Fruit fly (Drosophila melanogaster) whole organism, embryonic: ENCODE data around the gene WRNexo.

Experiments used
- Abd-B ChIP-seq: fragments of 200-800 bp; sonication (Bioruptor generic); optimal IDR thresholded peaks from 2 replicates; lab custom pipeline; 2018; ENCODE audit warnings: missing biosample characterization, mild to moderate bottlenecking, missing genetic modification characterization, moderate library complexity
- Asciz ChIP-seq: fragments of 200-800 bp; sonication (Bioruptor generic); optimal IDR thresholded peaks from 2 replicates; lab custom pipeline; 2017; ENCODE audit warnings: missing biosample characterization, mild to moderate bottlenecking, missing genetic modification characterization, missing genetic modification reagents
- Atf6 ChIP-seq: fragments of 200-800 bp; sonication (Bioruptor generic); IDR thresholded peaks from 2 replicates; pipeline ENCODE4 v1.3.6; 2022; ENCODE audit warnings: missing biosample characterization, missing genetic modification characterization
- CG10431 ChIP-seq: fragments of 200-800 bp; sonication (Bioruptor generic); optimal IDR thresholded peaks from 3 replicates; lab custom pipeline; 2018; ENCODE audit warnings: missing biosample characterization, mild to moderate bottlenecking, missing genetic modification characterization
- CG11093 ChIP-seq: fragments of 200-800 bp; sonication (Bioruptor generic); IDR thresholded peaks from 3 replicates; pipeline ENCODE4 v1.3.6; 2022; ENCODE audit warnings: missing biosample characterization, missing genetic modification characterization
- CG12744 ChIP-seq: fragments of 200-800 bp; sonication (Bioruptor generic); optimal IDR thresholded peaks from 2 replicates; lab custom pipeline; 2016; ENCODE audit warnings: missing biosample characterization, missing genetic modification characterization
- CG13424 ChIP-seq: fragments of 200-800 bp; sonication (Bioruptor generic); optimal IDR thresholded peaks from 2 replicates; lab custom pipeline; 2019; ENCODE audit warnings: missing biosample characterization, mild to moderate bottlenecking, missing genetic modification characterization, moderate library complexity
- CG14860 ChIP-seq: fragments of 200-800 bp; sonication (Bioruptor generic); IDR thresholded peaks from 3 replicates; pipeline ENCODE4 v1.3.6; 2022; ENCODE audit warnings: missing biosample characterization, missing genetic modification characterization; ENCODE audit not compliant: partially characterized antibody
- CG15073 ChIP-seq: fragments of 200-800 bp; sonication (Bioruptor generic); optimal IDR thresholded peaks from 2 replicates; lab custom pipeline; 2016; ENCODE audit warnings: missing biosample characterization, missing genetic modification characterization
- CG1529 ChIP-seq: fragments of 200-800 bp; sonication (Bioruptor generic); optimal IDR thresholded peaks from 3 replicates; lab custom pipeline; 2018; ENCODE audit warnings: missing biosample characterization, missing genetic modification characterization
- CG16813 ChIP-seq: fragments of 200-800 bp; sonication (Bioruptor generic); IDR thresholded peaks from 3 replicates; pipeline ENCODE4 v1.3.6; 2022; ENCODE audit warnings: missing biosample characterization, missing genetic modification characterization; ENCODE audit not compliant: partially characterized antibody
- CG17385 ChIP-seq: fragments of 200-800 bp; sonication (Bioruptor generic); optimal IDR thresholded peaks from 3 replicates; lab custom pipeline; 2018; ENCODE audit warnings: missing biosample characterization, mild to moderate bottlenecking, missing genetic modification characterization
- CG18262 ChIP-seq: fragments of 200-800 bp; optimal IDR thresholded peaks from 3 replicates; lab custom pipeline; 2019; ENCODE audit warnings: missing biosample characterization, mild to moderate bottlenecking, missing genetic modification characterization, moderate library complexity
- CG30020 ChIP-seq: fragments of 200-800 bp; optimal IDR thresholded peaks from 2 replicates; lab custom pipeline; 2019; ENCODE audit warnings: missing biosample characterization, mild to moderate bottlenecking, missing genetic modification characterization, moderate library complexity
- CG34422 ChIP-seq: fragments of 200-800 bp; sonication (Bioruptor generic); IDR thresholded peaks from 3 replicates; pipeline ENCODE4 v1.3.6; 2022; ENCODE audit warnings: missing biosample characterization, missing genetic modification characterization
- CG3995 ChIP-seq: fragments of 200-800 bp; sonication (Bioruptor generic); optimal IDR thresholded peaks from 3 replicates; lab custom pipeline; 2016; ENCODE audit warnings: missing biosample characterization, missing genetic modification characterization
- CG7928 ChIP-seq: fragments of 200-800 bp; sonication (Bioruptor generic); optimal IDR thresholded peaks from 2 replicates; lab custom pipeline; 2017; ENCODE audit warnings: missing biosample characterization, mild to moderate bottlenecking, missing genetic modification characterization
- CG8478 ChIP-seq: fragments of >200 bp; optimal IDR thresholded peaks from 2 replicates; lab custom pipeline; 2018
- D ChIP-seq, 2 experiments: fragments of 200-800 bp in 1 of 2; fragments of >200 bp in 1 of 2; sonication (Bioruptor generic) in 1 of 2; optimal IDR thresholded peaks; 2 replicates in 1 of 2; 3 replicates in 1 of 2; lab custom pipeline; 2017; ENCODE audit warnings: mild to moderate bottlenecking in 1 of 2, missing biosample characterization in 1 of 2, missing genetic modification characterization in 1 of 2, missing genetic modification reagents in 1 of 2
- Doc3 ChIP-seq: fragments of 200-800 bp; sonication (Bioruptor generic); IDR thresholded peaks from 3 replicates; pipeline ENCODE4 v1.3.6; 2022; ENCODE audit warnings: missing biosample characterization, missing genetic modification characterization; ENCODE audit not compliant: partially characterized antibody
- E2f1 ChIP-seq: fragments of 200-800 bp; sonication (Bioruptor generic); IDR thresholded peaks from 2 replicates; pipeline ENCODE4 v1.3.6; 2022; ENCODE audit warnings: missing biosample characterization, missing genetic modification characterization
- Hr3 ChIP-seq: fragments of 200-800 bp; sonication (Bioruptor generic); optimal IDR thresholded peaks from 3 replicates; lab custom pipeline; 2016; ENCODE audit warnings: missing biosample characterization, missing genetic modification characterization
- Pdp1 ChIP-seq, 2 experiments: fragments of 200-800 bp; sonication (Bioruptor generic); optimal IDR thresholded peaks; 3 replicates each; lab custom pipeline; 2016; ENCODE audit warnings: missing biosample characterization in 2 of 2, missing genetic modification characterization in 2 of 2, mild to moderate bottlenecking in 1 of 2, moderate library complexity in 1 of 2
- Xbp1 ChIP-seq: fragments of 200-800 bp; sonication (Bioruptor generic); optimal IDR thresholded peaks from 3 replicates; lab custom pipeline; 2016; ENCODE audit warnings: missing biosample characterization, mild to moderate bottlenecking, missing genetic modification characterization
- amos ChIP-seq: fragments of 200-800 bp; sonication (Bioruptor generic); IDR thresholded peaks from 2 replicates; pipeline ENCODE4 v1.3.6; 2022; ENCODE audit warnings: missing biosample characterization, missing genetic modification characterization; ENCODE audit not compliant: partially characterized antibody
- caup ChIP-seq: fragments of 200-800 bp; sonication (Bioruptor generic); optimal IDR thresholded peaks from 3 replicates; lab custom pipeline; 2017; ENCODE audit warnings: missing biosample characterization, mild to moderate bottlenecking, missing genetic modification characterization, moderate library complexity; ENCODE audit not compliant: severe bottlenecking
- chif ChIP-seq, 2 experiments: fragments of 200-800 bp; sonication (Bioruptor generic); optimal IDR thresholded peaks; 3 replicates each; lab custom pipeline; 2016; ENCODE audit warnings: missing biosample characterization in 2 of 2, missing genetic modification characterization in 2 of 2
- dmrt11E ChIP-seq: fragments of 200-800 bp; sonication (Bioruptor generic); optimal IDR thresholded peaks from 3 replicates; lab custom pipeline; 2018; ENCODE audit warnings: missing biosample characterization, mild to moderate bottlenecking, missing genetic modification characterization, moderate library complexity
- exex ChIP-seq: fragments of 200-800 bp; sonication (Bioruptor generic); optimal IDR thresholded peaks from 4 replicates; lab custom pipeline; 2018; ENCODE audit warnings: missing biosample characterization, mild to moderate bottlenecking, missing genetic modification characterization, moderate library complexity
- grn ChIP-seq: fragments of 200-800 bp; sonication (Bioruptor generic); optimal IDR thresholded peaks from 3 replicates; lab custom pipeline; 2017; ENCODE audit warnings: missing biosample characterization, missing genetic modification characterization
- gsb-n ChIP-seq: fragments of 200-800 bp; sonication (Bioruptor generic); optimal IDR thresholded peaks from 3 replicates; lab custom pipeline; 2018; ENCODE audit warnings: missing biosample characterization, mild to moderate bottlenecking, missing genetic modification characterization
- hb ChIP-seq: fragments of 200-800 bp; sonication (Bioruptor generic); IDR thresholded peaks from 3 replicates; pipeline ENCODE4 v1.3.6; 2022; ENCODE audit warnings: missing biosample characterization, missing genetic modification characterization; ENCODE audit not compliant: partially characterized antibody
- jumu ChIP-seq: fragments of 200-800 bp; sonication (Bioruptor generic); optimal IDR thresholded peaks from 3 replicates; lab custom pipeline; 2016; ENCODE audit warnings: missing biosample characterization, missing genetic modification characterization
- lab ChIP-seq: fragments of 200-800 bp; sonication (Bioruptor generic); optimal IDR thresholded peaks from 3 replicates; lab custom pipeline; 2017; ENCODE audit warnings: missing biosample characterization, missing genetic modification characterization, mild to moderate bottlenecking, moderate library complexity, missing genetic modification reagents
- mld ChIP-seq: fragments of 200-800 bp; sonication (Bioruptor generic); IDR thresholded peaks from 3 replicates; pipeline ENCODE4 v1.3.6; 2022; ENCODE audit warnings: missing biosample characterization, missing genetic modification characterization; ENCODE audit not compliant: partially characterized antibody
- nerfin-1 ChIP-seq: fragments of 200-800 bp; sonication (Bioruptor generic); optimal IDR thresholded peaks from 3 replicates; lab custom pipeline; 2019; ENCODE audit warnings: missing biosample characterization, mild to moderate bottlenecking, missing genetic modification characterization, moderate library complexity
- p53 ChIP-seq: fragments of 200-800 bp; sonication (Bioruptor generic); optimal IDR thresholded peaks from 2 replicates; lab custom pipeline; 2016; ENCODE audit warnings: missing biosample characterization, missing genetic modification characterization
- prd ChIP-seq, 3 experiments: fragments of >200 bp in 2 of 3; fragments of 200-800 bp in 1 of 3; sonication (Bioruptor generic) in 1 of 3; optimal IDR thresholded peaks in 2 of 3; IDR thresholded peaks in 1 of 3; 2 replicates in 2 of 3; 3 replicates in 1 of 3; pipeline versions ENCODE4 v1.3.6 to Lab custom; 2017 to 2022; ENCODE audit warnings: missing biosample characterization in 1 of 3, missing genetic modification characterization in 1 of 3
- scrt ChIP-seq: fragments of 200-800 bp; sonication (Bioruptor generic); optimal IDR thresholded peaks from 2 replicates; lab custom pipeline; 2018; ENCODE audit warnings: missing biosample characterization, mild to moderate bottlenecking, missing genetic modification characterization, moderate library complexity
- sens-2 ChIP-seq: fragments of 200-800 bp; sonication (Bioruptor generic); IDR thresholded peaks from 2 replicates; pipeline ENCODE4 v1.3.6; 2022; ENCODE audit warnings: missing biosample characterization, missing genetic modification characterization
- sna ChIP-seq: fragments of 200-800 bp; sonication (Bioruptor generic); IDR thresholded peaks from 2 replicates; pipeline ENCODE4 v1.3.6; 2022; ENCODE audit warnings: missing biosample characterization, missing genetic modification characterization; ENCODE audit not compliant: partially characterized antibody
- trem ChIP-seq: fragments of 200-800 bp; optimal IDR thresholded peaks from 3 replicates; lab custom pipeline; 2019; ENCODE audit warnings: missing biosample characterization, mild to moderate bottlenecking, missing genetic modification characterization, moderate library complexity
- ttk ChIP-seq: fragments of 200-800 bp; sonication (Bioruptor generic); IDR thresholded peaks from 2 replicates; pipeline ENCODE4 v2.1.2; 2022; ENCODE audit warnings: missing biosample characterization, missing genetic modification characterization
- vnd ChIP-seq: fragments of 200-800 bp; sonication (Bioruptor generic); IDR thresholded peaks from 3 replicates; pipeline ENCODE4 v1.3.6; 2022; ENCODE audit warnings: missing biosample characterization, missing genetic modification characterization; ENCODE audit not compliant: partially characterized antibody
- wek ChIP-seq: fragments of 200-800 bp; sonication (Bioruptor generic); optimal IDR thresholded peaks from 3 replicates; lab custom pipeline; 2018; ENCODE audit warnings: missing biosample characterization, mild to moderate bottlenecking, missing genetic modification characterization, moderate library complexity

Gene WRNexo

DNA sequence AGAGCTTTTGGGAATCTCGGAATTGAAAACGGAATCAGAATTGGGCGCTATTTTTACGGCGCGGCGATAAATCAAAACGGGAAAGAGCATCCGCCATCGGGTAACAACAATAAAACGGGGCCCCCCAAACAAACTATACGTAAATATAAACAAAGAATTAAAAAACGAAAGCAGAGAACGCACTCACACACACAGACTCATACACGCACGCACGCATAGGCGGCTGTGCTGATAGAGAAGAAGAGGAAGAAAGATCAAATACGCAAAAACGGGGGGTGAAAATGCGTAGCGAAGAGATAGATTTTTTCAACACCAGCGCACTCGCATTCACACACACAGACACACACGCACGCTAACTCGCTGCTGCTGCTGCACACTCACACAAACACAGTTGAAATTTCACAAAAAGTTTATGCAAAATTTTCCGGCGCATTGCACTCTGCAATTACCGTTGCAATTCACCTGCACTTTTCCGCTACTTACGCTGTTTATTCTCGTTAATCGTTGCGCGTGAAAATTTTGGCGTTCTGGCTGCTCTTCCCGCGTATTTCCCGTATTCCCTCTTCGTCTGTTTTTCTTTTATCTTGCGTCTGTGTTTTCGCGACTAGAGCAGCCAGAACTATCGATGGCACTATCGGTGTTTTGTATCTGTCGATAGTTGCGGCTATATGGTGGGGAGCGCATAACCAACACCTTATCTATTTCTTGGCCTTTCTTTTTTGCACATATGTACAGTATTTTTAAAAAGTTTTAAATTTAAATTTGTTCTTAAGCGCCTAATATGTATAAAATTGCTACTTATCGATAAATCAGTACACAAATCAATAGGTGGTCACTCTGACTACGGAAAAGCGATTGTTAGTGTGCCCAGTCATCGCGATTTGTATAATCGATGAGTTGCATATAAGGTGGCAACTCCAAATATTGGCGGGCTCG lies 46.6 kb upstream of the WRNexo start, which contains the start of gene CG31122 (continued):
- peak; percentile 51; the same call in 1 of the 2 replicates for TF ChIP-seq Atf6 (GFP tag; lab: Robert Waterston, UW)
- TF ChIP-seq gsb-n (tag; lab: Kevin White, UChicago): no peak
- TF ChIP-seq p53 (GFP tag; lab: Kevin White, UChicago): peak; percentile 44
- peak; percentile 34 for TF ChIP-seq grn (GFP tag; lab: Kevin White, UChicago)
- TF ChIP-seq CG10431 (GFP tag; lab: Kevin White, UChicago): peak; percentile 28
- peak; percentile 96 for TF ChIP-seq hb
- peak; percentile 52 for TF ChIP-seq jumu
- TF ChIP-seq wek (GFP tag; lab: Kevin White, UChicago): no peak
- TF ChIP-seq D (optimal IDR thresholded peaks at IDR 0.05; lab: Kevin White, UChicago): peak; percentile 89
- TF ChIP-seq D (GFP tag; optimal IDR thresholded peaks at IDR 0.05; lab: Kevin White, UChicago): no peak
- TF ChIP-seq sens-2 (GFP tag; lab: Robert Waterston, UW): 0 out of 2 replicates have a peak, but pooled peaks have one; percentile 12
- peak; percentile 39 for TF ChIP-seq scrt (GFP tag; lab: Kevin White, UChicago)
- TF ChIP-seq ttk (GFP tag; lab: Robert Waterston, UW): peak; percentile 32; the same call in 1 of the 2 replicates
- TF ChIP-seq mld: peak; percentile 74
- no peak for TF ChIP-seq prd (optimal IDR thresholded peaks at IDR 0.05; lab: Kevin White, UChicago)
- TF ChIP-seq prd (GFP tag; IDR thresholded peaks at IDR 0.05; lab: Robert Waterston, UW): peak; percentile 59; the same call in 2 of the 3 replicates
- TF ChIP-seq CG8478 (lab: Kevin White, UChicago): peak; percentile 90
- peak; percentile 98 for TF ChIP-seq CG16813 (GFP tag; lab: Robert Waterston, UW)
- TF ChIP-seq vnd (GFP tag; lab: Robert Waterston, UW): peak; percentile 95
- peak; percentile 49; the same call in 1 of the 2 replicates for TF ChIP-seq E2f1 (GFP tag; lab: Robert Waterston, UW)
- TF ChIP-seq CG14860 (GFP tag; lab: Robert Waterston, UW): peak; percentile 96
- TF ChIP-seq caup (GFP tag; lab: Kevin White, UChicago): peak; percentile 24
- TF ChIP-seq Abd-B (GFP tag; lab: Kevin White, UChicago): peak; percentile 14
- TF ChIP-seq exex (tag; lab: Kevin White, UChicago): peak; percentile 20
- TF ChIP-seq CG11093: no peak
- peak; percentile 30 for TF ChIP-seq CG12744 (GFP tag; lab: Kevin White, UChicago)
- peak; percentile 44 for TF ChIP-seq dmrt11E (tag; lab: Kevin White, UChicago)
- TF ChIP-seq CG34422 (GFP tag; lab: Robert Waterston, UW): peak; percentile 84; the same call in 2 of the 3 replicates
- TF ChIP-seq Doc3: peak; percentile 99
- peak; percentile 47 for TF ChIP-seq nerfin-1 (tag; lab: Kevin White, UChicago)
- no peak for TF ChIP-seq Asciz
- TF ChIP-seq amos: peak; percentile 90
- peak; percentile 97 for TF ChIP-seq CG17385 (GFP tag; lab: Kevin White, UChicago)
- peak; percentile 30 for TF ChIP-seq lab (GFP tag; lab: Kevin White, UChicago)
- TF ChIP-seq CG30020: peak; percentile 59
- TF ChIP-seq trem (tag; lab: Kevin White, UChicago): peak; percentile 86
- TF ChIP-seq Hr3 (GFP tag; lab: Kevin White, UChicago): peak; percentile 43
- peak; percentile 98 for TF ChIP-seq CG3995 (GFP tag; lab: Kevin White, UChicago)
- peak in 1 of 2 experiments; percentile 42 for TF ChIP-seq chif (GFP tag; optimal IDR thresholded peaks at IDR 0.05; lab: Kevin White, UChicago)
- TF ChIP-seq sna (GFP tag; lab: Robert Waterston, UW): peak; percentile 99
- TF ChIP-seq CG1529 (GFP tag; lab: Kevin White, UChicago): no peak
- TF ChIP-seq CG13424 (tag; lab: Kevin White, UChicago): no peak
- TF ChIP-seq CG7928: no peak
- TF ChIP-seq Pdp1 (GFP tag; optimal IDR thresholded peaks at IDR 0.05; lab: Kevin White, UChicago): peak in 1 of 2 experiments; percentile 40
- TF ChIP-seq CG15073: no peak
- TF ChIP-seq CG18262 (tag; lab: Kevin White, UChicago): no peak
- peak; percentile 48 for TF ChIP-seq Xbp1 (GFP tag; lab: Kevin White, UChicago)
